Fruit fly (Drosophila melanogaster) whole organism, embryonic: ENCODE data around the gene CG8460.

ENCODE experiments used
- CG10147 ChIP-seq: fragments of 200-800 bp; sonication (Bioruptor generic); optimal IDR thresholded peaks from 2 replicates; lab custom pipeline; 2019; ENCODE audit warnings: missing biosample characterization, mild to moderate bottlenecking, missing genetic modification characterization, moderate library complexity
- CG1024 ChIP-seq: fragments of 200-800 bp; sonication (Bioruptor generic); IDR thresholded peaks from 2 replicates; pipeline ENCODE4 v1.3.6; 2022; ENCODE audit warnings: missing biosample characterization, missing genetic modification characterization
- CG10366 ChIP-seq: fragments of 200-800 bp; sonication (Bioruptor generic); IDR thresholded peaks from 2 replicates; pipeline ENCODE4 v1.3.6; 2022; ENCODE audit warnings: missing biosample characterization, missing genetic modification characterization
- CG10462 ChIP-seq: fragments of 200-800 bp; sonication (Bioruptor generic); optimal IDR thresholded peaks from 2 replicates; lab custom pipeline; 2016; ENCODE audit warnings: missing biosample characterization, missing genetic modification characterization
- CG10565 ChIP-seq: fragments of 200-800 bp; sonication (Bioruptor generic); optimal IDR thresholded peaks from 3 replicates; lab custom pipeline; 2016; ENCODE audit warnings: missing biosample characterization, mild to moderate bottlenecking, missing genetic modification characterization
- CG10959 ChIP-seq: fragments of 200-800 bp; sonication (Bioruptor generic); IDR thresholded peaks from 2 replicates; pipeline ENCODE4 v1.3.6; 2022; ENCODE audit warnings: missing biosample characterization, missing genetic modification characterization
- CG11247 ChIP-seq: fragments of 200-800 bp; sonication (Bioruptor generic); IDR thresholded peaks from 2 replicates; pipeline ENCODE4 v1.3.6; 2022; ENCODE audit warnings: missing biosample characterization, missing genetic modification characterization
- CG12104 ChIP-seq: fragments of 200-800 bp; sonication (Bioruptor generic); optimal IDR thresholded peaks from 3 replicates; lab custom pipeline; 2016; ENCODE audit warnings: missing biosample characterization, missing genetic modification characterization
- CG12219 ChIP-seq: fragments of 200-800 bp; sonication (Bioruptor generic); optimal IDR thresholded peaks from 3 replicates; lab custom pipeline; 2018; ENCODE audit warnings: missing biosample characterization, mild to moderate bottlenecking, missing genetic modification characterization
- CG15011 ChIP-seq: fragments of 200-800 bp; sonication (Bioruptor generic); optimal IDR thresholded peaks from 3 replicates; lab custom pipeline; 2018; ENCODE audit warnings: missing biosample characterization, mild to moderate bottlenecking, missing genetic modification characterization
- CG1602 ChIP-seq: fragments of 200-800 bp; sonication (Bioruptor generic); optimal IDR thresholded peaks from 3 replicates; lab custom pipeline; 2016; ENCODE audit warnings: missing biosample characterization, missing genetic modification characterization
- CG16863 ChIP-seq: fragments of 200-800 bp; sonication (Bioruptor generic); optimal IDR thresholded peaks from 3 replicates; lab custom pipeline; 2016; ENCODE audit warnings: missing biosample characterization, missing genetic modification characterization
- CG18599 ChIP-seq: fragments of 200-800 bp; sonication (Bioruptor generic); optimal IDR thresholded peaks from 3 replicates; lab custom pipeline; 2017; ENCODE audit warnings: missing biosample characterization, missing genetic modification characterization, mild to moderate bottlenecking, moderate library complexity, missing genetic modification reagents
- CG18619 ChIP-seq: fragments of 200-800 bp; sonication (Bioruptor generic); optimal IDR thresholded peaks from 3 replicates; lab custom pipeline; 2017; ENCODE audit warnings: missing biosample characterization, mild to moderate bottlenecking, missing genetic modification characterization
- CG31388 ChIP-seq: fragments of 200-800 bp; sonication (Bioruptor generic); optimal IDR thresholded peaks from 2 replicates; lab custom pipeline; 2016; ENCODE audit warnings: missing biosample characterization, missing genetic modification characterization
- CG7271 ChIP-seq: fragments of 200-800 bp; sonication (Bioruptor generic); optimal IDR thresholded peaks from 2 replicates; lab custom pipeline; 2018; ENCODE audit warnings: missing biosample characterization, mild to moderate bottlenecking, missing genetic modification characterization, moderate library complexity
- CG9437 ChIP-seq: fragments of 200-800 bp; sonication (Bioruptor generic); optimal IDR thresholded peaks from 2 replicates; lab custom pipeline; 2018; ENCODE audit warnings: missing biosample characterization, mild to moderate bottlenecking, missing genetic modification characterization
- CG9727 ChIP-seq: fragments of 200-800 bp; sonication (Bioruptor generic); optimal IDR thresholded peaks from 3 replicates; lab custom pipeline; 2017; ENCODE audit warnings: missing biosample characterization, mild to moderate bottlenecking, missing genetic modification characterization
- CkIIα-i1 ChIP-seq: fragments of 200-800 bp; sonication (Bioruptor generic); IDR thresholded peaks from 2 replicates; pipeline ENCODE4 v1.3.6; 2022; ENCODE audit warnings: missing biosample characterization, missing genetic modification characterization
- Dip3 ChIP-seq: fragments of 200-800 bp; sonication (Bioruptor generic); optimal IDR thresholded peaks from 3 replicates; lab custom pipeline; 2016; ENCODE audit warnings: missing biosample characterization, missing genetic modification characterization
- Dll ChIP-seq: fragments of 200-800 bp; sonication (Bioruptor generic); IDR thresholded peaks from 4 replicates; pipeline ENCODE4 v1.3.6; 2022; ENCODE audit warnings: missing biosample characterization, missing genetic modification characterization; ENCODE audit not compliant: partially characterized antibody
- E2f1 ChIP-seq: fragments of 200-800 bp; sonication (Bioruptor generic); IDR thresholded peaks from 2 replicates; pipeline ENCODE4 v1.3.6; 2022; ENCODE audit warnings: missing biosample characterization, missing genetic modification characterization
- Max ChIP-seq: fragments of 200-800 bp; sonication (Bioruptor generic); optimal IDR thresholded peaks from 2 replicates; lab custom pipeline; 2016; ENCODE audit warnings: missing biosample characterization, mild to moderate bottlenecking, missing genetic modification characterization
- Med ChIP-seq: fragments of 200-800 bp; sonication (Bioruptor generic); peaks from one replicate; lab custom pipeline; 2016; ENCODE audit warnings: missing biosample characterization, missing genetic modification characterization, mild to moderate bottlenecking, inconsistent platforms, moderate library complexity
- Mrtf ChIP-seq: fragments of 200-800 bp; sonication (Bioruptor generic); IDR thresholded peaks from 3 replicates; pipeline ENCODE4 v1.3.6; 2022; ENCODE audit warnings: missing biosample characterization, missing genetic modification characterization
- Myb ChIP-seq: fragments of 200-800 bp; sonication (Bioruptor generic); optimal IDR thresholded peaks from 2 replicates; lab custom pipeline; 2016; ENCODE audit warnings: missing biosample characterization, missing genetic modification characterization
- PHDP ChIP-seq: fragments of 200-800 bp; sonication (Bioruptor generic); optimal IDR thresholded peaks from 3 replicates; lab custom pipeline; 2018; ENCODE audit warnings: missing biosample characterization, mild to moderate bottlenecking, missing genetic modification characterization, moderate library complexity
- Pdp1 ChIP-seq, 2 experiments: fragments of 200-800 bp; sonication (Bioruptor generic); optimal IDR thresholded peaks; 3 replicates each; lab custom pipeline; 2016; ENCODE audit warnings: missing biosample characterization in 2 of 2, missing genetic modification characterization in 2 of 2, mild to moderate bottlenecking in 1 of 2, moderate library complexity in 1 of 2
- Sox102F ChIP-seq: fragments of 200-800 bp; sonication (Bioruptor generic); optimal IDR thresholded peaks from 2 replicates; lab custom pipeline; 2018; ENCODE audit warnings: missing biosample characterization, mild to moderate bottlenecking, missing genetic modification characterization, moderate library complexity
- Spps ChIP-seq: fragments of 200-800 bp; sonication (Bioruptor generic); optimal IDR thresholded peaks from 2 replicates; lab custom pipeline; 2018; ENCODE audit warnings: missing biosample characterization, mild to moderate bottlenecking, missing genetic modification characterization
- cg ChIP-seq: fragments of 200-800 bp; sonication (Bioruptor generic); optimal IDR thresholded peaks from 3 replicates; lab custom pipeline; 2019; ENCODE audit warnings: missing biosample characterization, mild to moderate bottlenecking, missing genetic modification characterization, moderate library complexity
- ci ChIP-seq: fragments of 200-800 bp; sonication (Bioruptor generic); IDR thresholded peaks from 3 replicates; pipeline ENCODE4 v1.3.6; 2022; ENCODE audit warnings: missing biosample characterization, missing genetic modification characterization
- corto ChIP-seq: fragments of 200-800 bp; sonication (Bioruptor generic); optimal IDR thresholded peaks from 2 replicates; lab custom pipeline; 2016; ENCODE audit warnings: missing biosample characterization, mild to moderate bottlenecking, missing genetic modification characterization, moderate library complexity
- da ChIP-seq: fragments of 200-800 bp; sonication (Bioruptor generic); optimal IDR thresholded peaks from 2 replicates; lab custom pipeline; 2016; ENCODE audit warnings: missing biosample characterization, missing genetic modification characterization
- dan ChIP-seq: fragments of 200-800 bp; sonication (Bioruptor generic); IDR thresholded peaks from 2 replicates; pipeline ENCODE4 v1.3.6; 2022; ENCODE audit warnings: missing biosample characterization, missing genetic modification characterization
- eyg ChIP-seq: fragments of 200-800 bp; sonication (Bioruptor generic); optimal IDR thresholded peaks from 3 replicates; lab custom pipeline; 2016; ENCODE audit warnings: missing biosample characterization, missing genetic modification characterization
- fd3F ChIP-seq: fragments of 200-800 bp; sonication (Bioruptor generic); optimal IDR thresholded peaks from 2 replicates; lab custom pipeline; 2018; ENCODE audit warnings: missing biosample characterization, mild to moderate bottlenecking, missing genetic modification characterization, moderate library complexity
- gsb-n ChIP-seq: fragments of 200-800 bp; sonication (Bioruptor generic); optimal IDR thresholded peaks from 3 replicates; lab custom pipeline; 2018; ENCODE audit warnings: missing biosample characterization, mild to moderate bottlenecking, missing genetic modification characterization
- jing ChIP-seq: fragments of 200-800 bp; sonication (Bioruptor generic); optimal IDR thresholded peaks from 2 replicates; lab custom pipeline; 2018; ENCODE audit warnings: missing biosample characterization, mild to moderate bottlenecking, missing genetic modification characterization
- kni ChIP-seq: fragments of 200-800 bp; sonication (Bioruptor generic); optimal IDR thresholded peaks from 3 replicates; lab custom pipeline; 2017; ENCODE audit warnings: mild to moderate bottlenecking, missing biosample characterization, missing genetic modification reagents, missing genetic modification characterization
- lab ChIP-seq: fragments of 200-800 bp; sonication (Bioruptor generic); optimal IDR thresholded peaks from 3 replicates; lab custom pipeline; 2017; ENCODE audit warnings: missing biosample characterization, missing genetic modification characterization, mild to moderate bottlenecking, moderate library complexity, missing genetic modification reagents
- luna ChIP-seq: fragments of 200-800 bp; sonication (Bioruptor generic); optimal IDR thresholded peaks from 2 replicates; lab custom pipeline; 2016; ENCODE audit warnings: missing biosample characterization, missing genetic modification characterization
- maf-S ChIP-seq: fragments of 200-800 bp; sonication (Bioruptor generic); optimal IDR thresholded peaks from 2 replicates; lab custom pipeline; 2016; ENCODE audit warnings: missing biosample characterization, missing genetic modification characterization
- nau ChIP-seq: fragments of 200-800 bp; sonication (Bioruptor generic); optimal IDR thresholded peaks from 3 replicates; lab custom pipeline; 2017; ENCODE audit warnings: missing biosample characterization, mild to moderate bottlenecking, missing genetic modification characterization, missing genetic modification reagents
- pum ChIP-seq: fragments of 200-800 bp; sonication (Bioruptor generic); optimal IDR thresholded peaks from 2 replicates; lab custom pipeline; 2016; ENCODE audit warnings: missing biosample characterization, missing genetic modification characterization
- scrt ChIP-seq: fragments of 200-800 bp; sonication (Bioruptor generic); optimal IDR thresholded peaks from 2 replicates; lab custom pipeline; 2018; ENCODE audit warnings: missing biosample characterization, mild to moderate bottlenecking, missing genetic modification characterization, moderate library complexity
- slbo ChIP-seq: fragments of 200-800 bp; sonication (Bioruptor generic); IDR thresholded peaks from 2 replicates; pipeline ENCODE4 v1.3.6; 2022; ENCODE audit warnings: missing biosample characterization, missing genetic modification characterization
- trem ChIP-seq: fragments of 200-800 bp; optimal IDR thresholded peaks from 3 replicates; lab custom pipeline; 2019; ENCODE audit warnings: missing biosample characterization, mild to moderate bottlenecking, missing genetic modification characterization, moderate library complexity
- unpg ChIP-seq: fragments of 200-800 bp; sonication (Bioruptor generic); optimal IDR thresholded peaks from 3 replicates; lab custom pipeline; 2018; ENCODE audit warnings: missing biosample characterization, mild to moderate bottlenecking, missing genetic modification characterization, moderate library complexity
- wor ChIP-seq: fragments of 200-800 bp; sonication (Bioruptor generic); IDR thresholded peaks from 2 replicates; pipeline ENCODE4 v1.3.6; 2022; ENCODE audit warnings: missing biosample characterization, missing genetic modification characterization

CG8460 gene

DNA sequence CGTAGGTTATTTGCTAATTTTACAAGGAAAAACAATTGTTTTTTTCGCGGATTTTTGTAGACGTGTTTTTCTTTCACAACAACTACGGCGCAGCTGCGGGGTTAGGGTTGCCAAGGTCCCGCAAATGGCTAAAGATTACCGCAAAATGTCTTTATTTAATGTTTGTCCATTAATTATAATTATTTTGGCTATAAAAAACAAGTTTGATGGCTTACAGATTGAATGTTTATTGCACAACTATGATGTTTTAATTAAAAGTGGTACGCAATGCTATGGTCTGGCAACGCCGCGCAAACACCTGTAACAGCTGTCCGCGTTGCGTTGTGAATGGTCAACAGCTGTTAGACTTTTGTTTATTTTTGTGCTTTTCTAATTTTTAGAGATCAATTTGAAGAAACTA, 40.3 kb upstream of the CG8460 start (continued):
- TF ChIP-seq CG18599 (GFP tag; lab: Kevin White, UChicago) (peak; percentile 85), PHDP (tag; lab: Kevin White, UChicago) (peak; percentile 76), fd3F (GFP tag; lab: Kevin White, UChicago) (peak; percentile 40), CG1024 (GFP tag; lab: Robert Waterston, UW) (0 out of 2 replicates have a peak, but pooled peaks have one; percentile 8), CG12219 (GFP tag; lab: Kevin White, UChicago) (no peak), CG18619 (GFP tag; lab: Kevin White, UChicago) (peak; percentile 42), ci (GFP tag; lab: Robert Waterston, UW) (peak; percentile 80; the same call in 2 of the 3 replicates), CG15011 (peak; percentile 16), CG7271 (tag; lab: Kevin White, UChicago) (no peak), CG1602 (no peak), E2f1 (GFP tag; lab: Robert Waterston, UW) (peak; percentile 64), CG10565 (no peak), Pdp1 (GFP tag; optimal IDR thresholded peaks at IDR 0.05; lab: Kevin White, UChicago) (peak; percentile 79 to 91), CG10366 (GFP tag; lab: Robert Waterston, UW) (peak; percentile 68), cg (no peak), eyg (GFP tag; lab: Kevin White, UChicago) (peak; percentile 65), dan (GFP tag; lab: Robert Waterston, UW) (no peak), Sox102F (GFP tag; lab: Kevin White, UChicago) (peak; percentile 69), pum (GFP tag; lab: Kevin White, UChicago) (peak; percentile 72), gsb-n (tag; lab: Kevin White, UChicago) (no peak), Med (GFP tag; lab: Kevin White, UChicago) (peak; percentile 98), CG10147 (peak; percentile 78), corto (GFP tag; lab: Kevin White, UChicago) (peak; percentile 46), CG10959 (GFP tag; lab: Robert Waterston, UW) (no peak), lab (GFP tag; lab: Kevin White, UChicago) (peak; percentile 81), kni (peak; percentile 10), scrt (GFP tag; lab: Kevin White, UChicago) (peak; percentile 95), maf-S (GFP tag; lab: Kevin White, UChicago) (peak; percentile 48), Spps (tag; lab: Kevin White, UChicago) (peak; percentile 29), CG12104 (peak; percentile 36), CG16863 (GFP tag; lab: Kevin White, UChicago) (peak; percentile 62), wor (GFP tag; lab: Robert Waterston, UW) (peak; percentile 38; the same call in 1 of the 2 replicates), Myb (GFP tag; lab: Kevin White, UChicago) (peak; percentile 47), jing (GFP tag; lab: Kevin White, UChicago) (peak; percentile 11), CG9437 (GFP tag; lab: Kevin White, UChicago) (peak; percentile 45), CG31388 (GFP tag; lab: Kevin White, UChicago) (peak; percentile 8), CG10462 (no peak), CG9727 (GFP tag; lab: Kevin White, UChicago) (peak; percentile 70), Max (peak; percentile 74), CkIIα-i1 (GFP tag; lab: Robert Waterston, UW) (no peak), slbo (GFP tag; lab: Robert Waterston, UW) (peak; percentile 80), unpg (GFP tag; lab: Kevin White, UChicago) (peak; percentile 74), luna (GFP tag; lab: Kevin White, UChicago) (peak; percentile 20), Mrtf (GFP tag; lab: Robert Waterston, UW) (no peak), nau (GFP tag; lab: Kevin White, UChicago) (peak; percentile 57), Dip3 (GFP tag; lab: Kevin White, UChicago) (peak; percentile 76), CG11247 (0 out of 2 replicates have a peak, but pooled peaks have one; percentile 52), da (GFP tag; lab: Kevin White, UChicago) (peak; percentile 74), Dll (GFP tag; lab: Robert Waterston, UW) (0 out of 4 replicates have a peak, but pooled peaks have one; percentile 51), trem (tag; lab: Kevin White, UChicago) (peak; percentile 63)
